Worm (Caenorhabditis elegans): ENCODE data around the gene fmil-1.

DNA sequence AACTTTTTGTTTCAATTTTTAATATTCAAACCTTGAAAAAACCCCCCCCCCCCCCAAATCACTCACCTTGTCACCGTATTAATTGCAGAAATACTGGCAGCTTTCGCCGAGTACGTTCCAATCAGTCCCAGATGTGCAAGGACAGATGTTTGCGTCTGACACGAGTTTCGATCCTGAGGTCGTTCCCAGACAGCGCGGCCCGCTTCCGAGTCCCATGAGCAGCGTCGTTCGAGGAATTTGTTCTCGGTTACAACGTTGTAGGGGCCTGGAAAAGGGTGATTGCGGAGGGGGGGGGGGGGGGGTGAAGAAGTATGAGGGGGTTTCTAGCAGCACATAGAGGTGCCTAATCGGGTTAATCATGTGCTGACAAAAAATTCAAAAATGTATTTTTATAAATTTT lies 5.6 kb downstream of the fmil-1 start:
- TF ChIP-seq nhr-11 (tag; optimal IDR thresholded peaks at IDR 0.05) (no peak), mep-1 (tag; optimal IDR thresholded peaks at IDR 0.05) (no peak), lin-13 (GFP tag; optimal IDR thresholded peaks at IDR 0.05) (no peak), elt-2 (tag; optimal IDR thresholded peaks at IDR 0.05) (no peak), snpc-4 (tag; optimal IDR thresholded peaks at IDR 0.05) (no peak), egl-13 (tag; optimal IDR thresholded peaks at IDR 0.05) (no peak)

All from whole organism, L1 larva.